ENCODE assay signal across 4 fruit fly cellular contexts in the genomic region with DNA sequence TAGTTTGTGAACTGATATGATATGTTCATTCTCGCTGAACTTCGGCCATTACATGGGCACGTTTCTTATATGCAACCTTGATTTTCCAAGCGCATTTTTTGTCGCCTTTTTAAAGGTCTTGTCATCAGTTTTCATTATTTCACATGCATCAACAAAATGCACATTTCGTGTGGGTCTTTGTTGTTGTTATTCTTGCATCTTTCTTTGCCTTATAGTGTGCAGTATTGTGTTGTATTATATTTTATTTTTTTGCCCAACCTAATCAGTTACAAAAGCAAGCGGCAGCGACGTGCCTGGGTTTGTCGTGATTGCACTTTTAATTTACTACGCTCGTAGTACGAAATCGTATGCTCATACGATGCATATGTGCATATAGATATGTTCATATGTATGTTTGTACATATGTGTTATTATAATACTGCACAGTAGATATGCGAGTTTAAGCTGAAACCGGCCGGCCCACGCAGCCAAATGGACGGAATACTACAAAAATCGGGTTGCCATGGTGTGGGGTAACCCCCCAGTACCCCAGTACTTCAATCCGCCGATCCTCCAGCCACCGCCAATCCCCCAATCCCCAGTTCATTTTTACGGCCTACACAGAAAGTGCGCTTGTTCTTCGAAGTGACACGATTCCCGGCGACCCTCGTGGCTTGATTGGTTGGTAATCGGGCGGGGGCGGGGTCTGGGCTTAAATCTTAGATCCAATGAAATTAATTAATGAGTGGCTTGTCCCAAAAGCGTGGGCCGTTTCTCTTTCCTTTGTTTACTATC.
TF ChIP-seq lines count a peak whose summit lies in the region.

No protein-coding gene starts in this region.

- TF ChIP-seq CTCF in whole organism, embryonic (GFP tag; optimal IDR thresholded peaks at IDR 0.05; lab: Kevin White, UChicago), result no peak

TF ChIP-seq in whole organism, adult, 20 proteins besides CTCF, POLR2A, EP300 and RAD21:
- TF ChIP-seq kay (GFP tag; lab: Kevin White, UChicago; ENCODE audit: borderline replicate concordance), result peak; percentile 61
- peak; percentile 95 for TF ChIP-seq cic (GFP tag; optimal IDR thresholded peaks at IDR 0.05; lab: Kevin White, UChicago)
- no peak for TF ChIP-seq CG7101 (tag; optimal IDR thresholded peaks at IDR 0.05; lab: Kevin White, UChicago)
- no peak for TF ChIP-seq CG33017 (tag; optimal IDR thresholded peaks at IDR 0.05; lab: Kevin White, UChicago)
- TF ChIP-seq Hr96 (GFP tag; optimal IDR thresholded peaks at IDR 0.05; lab: Kevin White, UChicago), result no peak
- no peak for TF ChIP-seq Clk (GFP tag; optimal IDR thresholded peaks at IDR 0.05; lab: Kevin White, UChicago)
- TF ChIP-seq tj (GFP tag; optimal IDR thresholded peaks at IDR 0.05; lab: Kevin White, UChicago), result peak; percentile 99
- peak; percentile 41 for TF ChIP-seq bab1 (GFP tag; optimal IDR thresholded peaks at IDR 0.05; lab: Kevin White, UChicago)
- peak; percentile 28 for TF ChIP-seq Mnt (GFP tag; optimal IDR thresholded peaks at IDR 0.05; lab: Kevin White, UChicago)
- no peak for TF ChIP-seq cnc (optimal IDR thresholded peaks at IDR 0.05; lab: Kevin White, UChicago)
- TF ChIP-seq CG12768 (GFP tag; optimal IDR thresholded peaks at IDR 0.05; lab: Kevin White, UChicago), result peak; percentile 29
- TF ChIP-seq CG14711 (tag; optimal IDR thresholded peaks at IDR 0.05; lab: Kevin White, UChicago), result no peak
- no peak for TF ChIP-seq CG11617 (GFP tag; optimal IDR thresholded peaks at IDR 0.05; lab: Kevin White, UChicago)
- no peak for TF ChIP-seq CG7045 (GFP tag; optimal IDR thresholded peaks at IDR 0.05; lab: Kevin White, UChicago)
- TF ChIP-seq CG1620 (GFP tag; optimal IDR thresholded peaks at IDR 0.05; lab: Kevin White, UChicago), result no peak
- TF ChIP-seq ovo (GFP tag; optimal IDR thresholded peaks at IDR 0.05; lab: Kevin White, UChicago), result no peak
- TF ChIP-seq pad (GFP tag; optimal IDR thresholded peaks at IDR 0.05; lab: Kevin White, UChicago), result no peak
- no peak for TF ChIP-seq CG5204 (GFP tag; optimal IDR thresholded peaks at IDR 0.05; lab: Kevin White, UChicago)
- TF ChIP-seq toe (GFP tag; optimal IDR thresholded peaks at IDR 0.05; lab: Kevin White, UChicago), result no peak
- no peak for TF ChIP-seq Crg-1 (GFP tag; optimal IDR thresholded peaks at IDR 0.05; lab: Kevin White, UChicago)

TF ChIP-seq in whole organism, embryonic, 481 proteins besides CTCF, POLR2A, EP300 and RAD21 (continues in another document):
- TF ChIP-seq crol (GFP tag; IDR thresholded peaks at IDR 0.05; lab: Robert Waterston, UW) (peak; percentile 54), CG1792 (GFP tag; optimal IDR thresholded peaks at IDR 0.05; lab: Kevin White, UChicago) (no peak), CG12155 (GFP tag; optimal IDR thresholded peaks at IDR 0.05; lab: Kevin White, UChicago) (no peak), CrebB (tag; optimal IDR thresholded peaks at IDR 0.05; lab: Kevin White, UChicago) (no peak), oc (tag; optimal IDR thresholded peaks at IDR 0.05; lab: Kevin White, UChicago) (peak; percentile 67), Awh (GFP tag; IDR thresholded peaks at IDR 0.05; lab: Robert Waterston, UW) (peak; percentile 91), unpg (GFP tag; optimal IDR thresholded peaks at IDR 0.05; lab: Kevin White, UChicago) (no peak), ken (GFP tag; IDR thresholded peaks at IDR 0.05; lab: Robert Waterston, UW) (0 out of 3 replicates have a peak, but pooled peaks have one; percentile 11), pum (GFP tag; optimal IDR thresholded peaks at IDR 0.05; lab: Kevin White, UChicago) (no peak), Doc3 (GFP tag; IDR thresholded peaks at IDR 0.05; lab: Robert Waterston, UW; ENCODE audit: partially characterized antibody) (no peak), kni (GFP tag; optimal IDR thresholded peaks at IDR 0.05; lab: Kevin White, UChicago) (peak; percentile 18), sr (GFP tag; IDR thresholded peaks at IDR 0.05; lab: Robert Waterston, UW) (peak; percentile 86; the same call in 2 of the 3 replicates), Nf-YC (tag; optimal IDR thresholded peaks at IDR 0.05; lab: Kevin White, UChicago) (peak; percentile 2), esg (GFP tag; conservative IDR thresholded peaks at IDR 0.05; lab: Robert Waterston, UW) (no peak), fru (optimal IDR thresholded peaks at IDR 0.05; lab: Kevin White, UChicago) (no peak), CG12769 (tag; optimal IDR thresholded peaks at IDR 0.05; lab: Kevin White, UChicago) (peak; percentile 66), chinmo (GFP tag; IDR thresholded peaks at IDR 0.05; lab: Robert Waterston, UW; ENCODE audit: partially characterized antibody) (0 out of 4 replicates have a peak, but pooled peaks have one; percentile 51), caup (GFP tag; optimal IDR thresholded peaks at IDR 0.05; lab: Kevin White, UChicago; ENCODE audit: severe bottlenecking) (no peak), CG13894 (tag; optimal IDR thresholded peaks at IDR 0.05; lab: Kevin White, UChicago) (peak; percentile 28), nerfin-1 (tag; optimal IDR thresholded peaks at IDR 0.05; lab: Kevin White, UChicago) (no peak), dimm (GFP tag; IDR thresholded peaks at IDR 0.05; lab: Robert Waterston, UW) (no peak)

TF ChIP-seq in whole organism, pupa, 21 proteins besides CTCF, POLR2A, EP300 and RAD21:
- TF ChIP-seq CG13204 (GFP tag; optimal IDR thresholded peaks at IDR 0.05; lab: Kevin White, UChicago) (peak; percentile 26), Snoo (tag; optimal IDR thresholded peaks at IDR 0.05; lab: Kevin White, UChicago) (no peak)

TF ChIP-seq in whole organism, wandering third instar larva, 38 proteins besides CTCF, POLR2A, EP300 and RAD21:
- no peak for TF ChIP-seq Jra (GFP tag; optimal IDR thresholded peaks at IDR 0.05; lab: Kevin White, UChicago)
- no peak for TF ChIP-seq h (GFP tag; optimal IDR thresholded peaks at IDR 0.05; lab: Kevin White, UChicago)
- no peak for TF ChIP-seq Rel (GFP tag; optimal IDR thresholded peaks at IDR 0.05; lab: Kevin White, UChicago)
- peak; percentile 17 for TF ChIP-seq Rel (tag; optimal IDR thresholded peaks at IDR 0.05; lab: Kevin White, UChicago)
